Worm (Caenorhabditis elegans) whole organism, L2 larva: Measurements from ENCODE around the gene tag-52.

Source experiments
- elt-3 ChIP-seq: sonication (generic microtip); optimal IDR thresholded peaks from 2 replicates; lab custom pipeline; 2017; ENCODE audit warnings: missing biosample characterization, missing genetic modification characterization
- fos-1 ChIP-seq: fragments of 150-350 bp; optimal IDR thresholded peaks from 2 replicates; lab custom pipeline; 2014; ENCODE audit warnings: missing biosample characterization, missing genetic modification characterization
- lin-39 ChIP-seq: fragments of 150-350 bp; optimal IDR thresholded peaks from 2 replicates; lab custom pipeline; 2014; ENCODE audit warnings: missing biosample characterization, missing genetic modification reagents, missing genetic modification characterization
- nhr-129 ChIP-seq: fragments of 150-350 bp; optimal IDR thresholded peaks from 2 replicates; lab custom pipeline; 2014; ENCODE audit warnings: missing biosample characterization, missing genetic modification characterization
- ztf-4 ChIP-seq: fragments of 150-350 bp; optimal IDR thresholded peaks from 2 replicates; lab custom pipeline; 2014; ENCODE audit warnings: missing biosample characterization, missing genetic modification characterization

DNA sequence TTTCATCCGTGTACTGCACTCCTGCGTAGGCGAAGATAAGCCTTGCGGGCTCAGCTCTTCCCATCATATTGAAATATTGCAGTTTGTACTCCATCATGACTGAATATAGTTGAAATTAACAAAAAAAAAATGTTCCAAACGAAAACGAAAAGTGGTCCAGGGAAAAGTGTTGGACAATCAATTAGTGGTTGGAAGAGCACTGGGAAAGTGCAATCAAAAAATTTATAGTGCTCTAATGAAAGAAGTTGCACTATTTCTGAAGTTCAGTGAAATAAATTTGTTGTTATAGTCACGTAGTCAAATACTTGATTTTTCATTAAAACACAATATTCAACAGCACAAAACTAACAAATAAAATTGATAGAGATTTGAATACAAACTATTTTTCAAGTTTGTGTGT is 44.7 kb downstream of the tag-52 start, which contains the start of gene gst-11:
- no peak for TF ChIP-seq fos-1 (tag; lab: Kevin White, UChicago)
- no peak for TF ChIP-seq elt-3
- no peak for TF ChIP-seq nhr-129 (tag; lab: Kevin White, UChicago)
- TF ChIP-seq ztf-4: no peak
- TF ChIP-seq lin-39 (tag; lab: Kevin White, UChicago): no peak
